Fruit fly (Drosophila melanogaster): ENCODE measurements around the gene CG15803.

- TF ChIP-seq Myc (optimal IDR thresholded peaks at IDR 0.05) = no peak
- TF ChIP-seq psq (optimal IDR thresholded peaks at IDR 0.05) = no peak
- no peak for TF ChIP-seq h (optimal IDR thresholded peaks at IDR 0.05)
- TF ChIP-seq ttk (optimal IDR thresholded peaks at IDR 0.05) = no peak
These were observed 4.7 kb downstream of the CG15803 start for dm6 chr3R:18355781-18356180.

Measured in Kc167 (cell line).